Worm (Caenorhabditis elegans): ENCODE data around the gene R11G1.7.

The R11G1.7 gene

ce11 chrX:3655972-3656371, at the start of gene R11G1.7:
Gene R11G1.7, plus strand, starts transcription at chrX:3656272.
- TF ChIP-seq nhr-232 (tag; optimal IDR thresholded peaks at IDR 0.05): no peak
- no peak for TF ChIP-seq ztf-16 (tag; optimal IDR thresholded peaks at IDR 0.05)
- no peak for TF ChIP-seq unc-55 (GFP tag; optimal IDR thresholded peaks at IDR 0.05)
- TF ChIP-seq pax-1 (tag; optimal IDR thresholded peaks at IDR 0.05): no peak
- no peak for TF ChIP-seq pha-2 (tag; optimal IDR thresholded peaks at IDR 0.05)
- TF ChIP-seq sdc-2 (tag; optimal IDR thresholded peaks at IDR 0.05): no peak
- TF ChIP-seq dve-1 (tag; optimal IDR thresholded peaks at IDR 0.05): no peak
- TF ChIP-seq ceh-18 (tag; optimal IDR thresholded peaks at IDR 0.05): no peak
- no peak for TF ChIP-seq lim-6 (tag; optimal IDR thresholded peaks at IDR 0.05)
- TF ChIP-seq ref-2 (tag; optimal IDR thresholded peaks at IDR 0.05): no peak
- no peak for TF ChIP-seq ceh-45 (GFP tag; IDR thresholded peaks at IDR 0.05)

DNA sequence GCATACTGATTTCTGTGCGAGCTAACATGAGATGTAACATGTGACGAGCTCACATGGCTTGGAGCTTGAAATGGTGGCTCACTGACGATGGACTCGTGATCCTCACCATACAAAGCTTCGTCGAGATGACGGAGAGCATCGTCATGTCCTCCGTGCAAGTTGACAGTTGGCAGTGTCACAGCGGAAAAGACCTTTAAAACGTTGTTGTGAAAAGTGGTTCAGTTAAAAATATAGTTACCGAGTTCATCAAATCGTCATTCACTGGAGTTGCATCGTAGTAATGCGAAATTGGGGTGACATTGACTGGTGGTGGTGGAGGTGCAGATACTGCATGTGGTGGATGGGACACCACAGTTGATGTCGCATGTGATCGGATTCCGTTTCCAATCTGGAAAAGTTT, 45.6 kb upstream of the R11G1.7 start:
- TF ChIP-seq ceh-30 (tag; optimal IDR thresholded peaks at IDR 0.05) (no peak), hlh-8 (tag; optimal IDR thresholded peaks at IDR 0.05) (no peak)

DNA sequence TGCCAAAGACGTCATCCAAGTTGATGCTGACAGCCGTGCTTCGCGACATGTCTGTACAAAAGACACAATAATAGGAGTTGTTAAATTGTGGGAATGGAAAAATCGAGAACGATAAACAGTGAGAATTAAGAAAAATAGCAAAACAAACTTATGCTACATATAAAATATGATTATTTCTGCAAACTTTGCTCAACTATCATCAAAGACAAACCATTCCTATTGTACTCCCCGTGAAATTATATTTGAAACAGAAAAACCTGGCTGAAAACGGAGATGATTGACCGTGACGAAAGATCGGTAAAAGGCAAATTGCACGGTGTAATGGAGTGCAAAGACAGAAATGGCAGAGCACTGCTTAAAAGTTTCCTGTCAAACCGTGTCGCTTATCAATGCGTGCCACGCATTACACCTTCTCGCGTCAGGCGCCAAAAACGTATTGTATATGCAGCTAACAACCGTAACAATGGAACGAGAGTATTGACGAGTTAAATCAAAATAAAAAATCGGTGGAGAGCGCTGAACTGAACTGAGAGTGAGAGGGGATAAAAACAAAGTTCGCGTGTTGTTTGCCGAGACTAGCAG, 44.9 kb upstream of the R11G1.7 start, which contains the start of gene C18B2.5:
TSS of gene C18B2.5 (minus strand) at position 51 of the 582 bp plus-strand sequence.
- no peak for TF ChIP-seq fax-1 (tag; optimal IDR thresholded peaks at IDR 0.05)
- no peak for TF ChIP-seq gmeb-2 (tag; optimal IDR thresholded peaks at IDR 0.05)
- no peak for TF ChIP-seq lin-11 (tag; optimal IDR thresholded peaks at IDR 0.05)
- TF ChIP-seq hlh-30 (tag; optimal IDR thresholded peaks at IDR 0.05; ENCODE audit: insufficient read depth): no peak
- no peak for TF ChIP-seq ttx-3 (tag; optimal IDR thresholded peaks at IDR 0.05)
- TF ChIP-seq C38D4.7 (GFP tag; optimal IDR thresholded peaks at IDR 0.05): no peak
- TF ChIP-seq ref-2 (tag; optimal IDR thresholded peaks at IDR 0.05): no peak
- TF ChIP-seq ceh-2 (tag; optimal IDR thresholded peaks at IDR 0.05): no peak
- TF ChIP-seq dmd-4 (tag; optimal IDR thresholded peaks at IDR 0.05; ENCODE audit: borderline replicate concordance): no peak
- TF ChIP-seq dve-1 (tag; optimal IDR thresholded peaks at IDR 0.05): no peak
- no peak for TF ChIP-seq pha-4 (tag; optimal IDR thresholded peaks at IDR 0.05)
- no peak for TF ChIP-seq ceh-34 (tag; optimal IDR thresholded peaks at IDR 0.05)
- no peak for TF ChIP-seq unc-55 (GFP tag; optimal IDR thresholded peaks at IDR 0.05)

- no peak for TF ChIP-seq ref-2 (tag; optimal IDR thresholded peaks at IDR 0.05)
- no peak for TF ChIP-seq ceh-22 (tag; optimal IDR thresholded peaks at IDR 0.05)
- no peak for TF ChIP-seq odd-2 (tag; optimal IDR thresholded peaks at IDR 0.05)
- TF ChIP-seq eyg-1 (tag; optimal IDR thresholded peaks at IDR 0.05): no peak
- TF ChIP-seq ceh-14 (tag; optimal IDR thresholded peaks at IDR 0.05): no peak
- TF ChIP-seq hlh-6 (tag; optimal IDR thresholded peaks at IDR 0.05): no peak
- TF ChIP-seq madf-2 (tag; optimal IDR thresholded peaks at IDR 0.05): no peak
- no peak for TF ChIP-seq ceh-30 (tag; optimal IDR thresholded peaks at IDR 0.05)
- TF ChIP-seq rnt-1 (tag; optimal IDR thresholded peaks at IDR 0.05): no peak
- TF ChIP-seq ztf-16 (tag; optimal IDR thresholded peaks at IDR 0.05): no peak
- TF ChIP-seq nhr-11 (tag; optimal IDR thresholded peaks at IDR 0.05): no peak
These were observed 44.3 kb upstream of the R11G1.7 start for ce11 chrX:3611740-3612139.

- TF ChIP-seq unc-42 (tag; optimal IDR thresholded peaks at IDR 0.05) (no peak), hlh-8 (tag; optimal IDR thresholded peaks at IDR 0.05) (no peak), unc-86 (tag; optimal IDR thresholded peaks at IDR 0.05) (no peak), elt-2 (tag; optimal IDR thresholded peaks at IDR 0.05) (peak; percentile 78)
These were observed 42.4 kb upstream of the R11G1.7 start for ce11 chrX:3613665-3614064.

- TF ChIP-seq ceh-30 (tag; optimal IDR thresholded peaks at IDR 0.05) (no peak), ceh-6 (GFP tag; optimal IDR thresholded peaks at IDR 0.05) (no peak), sdc-2 (tag; optimal IDR thresholded peaks at IDR 0.05) (no peak), lin-11 (tag; optimal IDR thresholded peaks at IDR 0.05) (no peak), ceh-2 (tag; optimal IDR thresholded peaks at IDR 0.05) (no peak), pag-3 (tag; optimal IDR thresholded peaks at IDR 0.05; ENCODE audit: borderline replicate concordance) (no peak), sox-2 (GFP tag; IDR thresholded peaks at IDR 0.05) (no peak)
These were observed 38.9 kb upstream of the R11G1.7 start, which contains the start of gene del-9 for ce11 chrX:3617218-3617617. Gene del-9, minus strand, starts transcription at chrX:3617318.
